Fruit fly (Drosophila melanogaster) whole organism, embryonic: ENCODE results near the gene CG7378.
A peak's percentile ranks its signal among the peaks of the same experiment; 100 is the strongest.

Source experiments
- CG10267 ChIP-seq: fragments of 200-800 bp; sonication (Bioruptor generic); optimal IDR thresholded peaks from 2 replicates; lab custom pipeline; 2018; ENCODE audit warnings: missing biosample characterization, mild to moderate bottlenecking, missing genetic modification characterization, moderate library complexity
- CG10543 ChIP-seq: fragments of 200-800 bp; sonication (Bioruptor generic); optimal IDR thresholded peaks from 3 replicates; lab custom pipeline; 2017; ENCODE audit warnings: missing biosample characterization, mild to moderate bottlenecking, missing genetic modification characterization, moderate library complexity
- CG10979 ChIP-seq: fragments of 200-800 bp; sonication (Bioruptor generic); optimal IDR thresholded peaks from 2 replicates; lab custom pipeline; 2018; ENCODE audit warnings: missing biosample characterization, mild to moderate bottlenecking, missing genetic modification characterization, moderate library complexity
- CG11504 ChIP-seq: fragments of 200-800 bp; sonication (Bioruptor generic); optimal IDR thresholded peaks from 3 replicates; lab custom pipeline; 2019; ENCODE audit warnings: missing biosample characterization, mild to moderate bottlenecking, missing genetic modification characterization, moderate library complexity
- CG13424 ChIP-seq: fragments of 200-800 bp; sonication (Bioruptor generic); optimal IDR thresholded peaks from 2 replicates; lab custom pipeline; 2019; ENCODE audit warnings: missing biosample characterization, mild to moderate bottlenecking, missing genetic modification characterization, moderate library complexity
- CG14710 ChIP-seq: fragments of 200-800 bp; sonication (Bioruptor generic); optimal IDR thresholded peaks from 3 replicates; lab custom pipeline; 2019; ENCODE audit warnings: missing biosample characterization, mild to moderate bottlenecking, missing genetic modification characterization, moderate library complexity
- CG15269 ChIP-seq: fragments of 200-800 bp; sonication (Bioruptor generic); optimal IDR thresholded peaks from 2 replicates; lab custom pipeline; 2018; ENCODE audit warnings: missing biosample characterization, mild to moderate bottlenecking, missing genetic modification characterization, moderate library complexity
- CG15479 ChIP-seq: fragments of 200-800 bp; sonication (Bioruptor generic); optimal IDR thresholded peaks from 3 replicates; lab custom pipeline; 2019; ENCODE audit warnings: missing biosample characterization, mild to moderate bottlenecking, missing genetic modification characterization, moderate library complexity
- CG15601 ChIP-seq: fragments of 200-800 bp; sonication (Bioruptor generic); optimal IDR thresholded peaks from 3 replicates; lab custom pipeline; 2019; ENCODE audit warnings: missing biosample characterization, mild to moderate bottlenecking, missing genetic modification characterization, moderate library complexity
- CG15696 ChIP-seq: fragments of 200-800 bp; sonication (Bioruptor generic); optimal IDR thresholded peaks from 2 replicates; lab custom pipeline; 2019; ENCODE audit warnings: missing biosample characterization, mild to moderate bottlenecking, missing genetic modification characterization, moderate library complexity
- CG17361 ChIP-seq: fragments of 200-800 bp; sonication (Bioruptor generic); IDR thresholded peaks from 3 replicates; pipeline ENCODE4 v1.3.6; 2022; ENCODE audit warnings: missing biosample characterization, missing genetic modification characterization
- CG17829 ChIP-seq: fragments of 200-800 bp; optimal IDR thresholded peaks from 2 replicates; lab custom pipeline; 2019; ENCODE audit warnings: missing biosample characterization, mild to moderate bottlenecking, missing genetic modification characterization, moderate library complexity
- CG2678 ChIP-seq: fragments of 200-800 bp; sonication (Bioruptor generic); optimal IDR thresholded peaks from 3 replicates; lab custom pipeline; 2019; ENCODE audit warnings: missing biosample characterization, mild to moderate bottlenecking, missing genetic modification characterization, moderate library complexity
- CG2712 ChIP-seq: fragments of 200-800 bp; optimal IDR thresholded peaks from 3 replicates; lab custom pipeline; 2019; ENCODE audit warnings: missing biosample characterization, mild to moderate bottlenecking, missing genetic modification characterization, moderate library complexity
- CG31441 ChIP-seq: fragments of 200-800 bp; sonication (Bioruptor generic); IDR thresholded peaks from 2 replicates; pipeline ENCODE4 v1.3.6; 2022; ENCODE audit warnings: missing biosample characterization, missing genetic modification characterization
- CG5180 ChIP-seq: fragments of 200-800 bp; sonication (Bioruptor generic); optimal IDR thresholded peaks from 3 replicates; lab custom pipeline; 2017; ENCODE audit warnings: missing biosample characterization, missing genetic modification characterization, mild to moderate bottlenecking, moderate library complexity, missing genetic modification reagents
- CG6689 ChIP-seq: fragments of 200-800 bp; sonication (Bioruptor generic); IDR thresholded peaks from 2 replicates; pipeline ENCODE4 v1.3.6; 2022; ENCODE audit warnings: missing biosample characterization, missing genetic modification characterization
- CG7839 ChIP-seq: fragments of 200-800 bp; sonication (Bioruptor generic); optimal IDR thresholded peaks from 3 replicates; lab custom pipeline; 2018; ENCODE audit warnings: missing biosample characterization, mild to moderate bottlenecking, missing genetic modification characterization, moderate library complexity
- CG7987 ChIP-seq: fragments of 200-800 bp; sonication (Bioruptor generic); optimal IDR thresholded peaks from 2 replicates; lab custom pipeline; 2018; ENCODE audit warnings: missing biosample characterization, mild to moderate bottlenecking, missing genetic modification characterization, moderate library complexity
- CG8924 ChIP-seq: fragments of 200-800 bp; optimal IDR thresholded peaks from 3 replicates; lab custom pipeline; 2019; ENCODE audit warnings: missing biosample characterization, mild to moderate bottlenecking, missing genetic modification characterization, moderate library complexity
- CG9727 ChIP-seq: fragments of 200-800 bp; sonication (Bioruptor generic); optimal IDR thresholded peaks from 3 replicates; lab custom pipeline; 2017; ENCODE audit warnings: missing biosample characterization, mild to moderate bottlenecking, missing genetic modification characterization
- CoRest ChIP-seq: fragments of 200-800 bp; sonication (Bioruptor generic); optimal IDR thresholded peaks from 3 replicates; lab custom pipeline; 2018; ENCODE audit warnings: missing biosample characterization, mild to moderate bottlenecking, missing genetic modification characterization, moderate library complexity
- D19A ChIP-seq: fragments of 200-800 bp; optimal IDR thresholded peaks from 3 replicates; lab custom pipeline; 2019; ENCODE audit warnings: missing biosample characterization, mild to moderate bottlenecking, missing genetic modification characterization, moderate library complexity
- Drgx ChIP-seq: fragments of 200-800 bp; sonication (Bioruptor generic); IDR thresholded peaks from 2 replicates; pipeline ENCODE4 v1.3.6; 2022; ENCODE audit warnings: missing biosample characterization, missing genetic modification characterization
- Ets65A ChIP-seq: fragments of 200-800 bp; sonication (Bioruptor generic); peaks from one replicate; lab custom pipeline; 2016; ENCODE audit warnings: missing biosample characterization, missing genetic modification characterization
- HLH4C ChIP-seq: fragments of 200-800 bp; sonication (Bioruptor generic); IDR thresholded peaks from 3 replicates; pipeline ENCODE4 v1.3.6; 2022; ENCODE audit warnings: missing biosample characterization, missing genetic modification characterization; ENCODE audit not compliant: partially characterized antibody
- Oli ChIP-seq: fragments of 200-800 bp; sonication (Bioruptor generic); optimal IDR thresholded peaks from 2 replicates; lab custom pipeline; 2018; ENCODE audit warnings: missing biosample characterization, mild to moderate bottlenecking, missing genetic modification characterization, moderate library complexity
- Sox100B ChIP-seq: fragments of 200-800 bp; sonication (Bioruptor generic); optimal IDR thresholded peaks from 3 replicates; lab custom pipeline; 2018; ENCODE audit warnings: missing biosample characterization, mild to moderate bottlenecking, missing genetic modification characterization
- Spps ChIP-seq: fragments of 200-800 bp; sonication (Bioruptor generic); optimal IDR thresholded peaks from 2 replicates; lab custom pipeline; 2018; ENCODE audit warnings: missing biosample characterization, mild to moderate bottlenecking, missing genetic modification characterization
- Sry-δ ChIP-seq: fragments of 200-800 bp; sonication (Bioruptor generic); optimal IDR thresholded peaks from 2 replicates; lab custom pipeline; 2016; ENCODE audit warnings: missing biosample characterization, missing genetic modification characterization
- ash1 ChIP-seq: fragments of 200-800 bp; sonication (Bioruptor generic); optimal IDR thresholded peaks from 2 replicates; lab custom pipeline; 2018; ENCODE audit warnings: missing biosample characterization, mild to moderate bottlenecking, missing genetic modification characterization
- bsh ChIP-seq, 2 experiments: fragments of 200-800 bp; sonication (Bioruptor generic); optimal IDR thresholded peaks; 2 replicates each; lab custom pipeline; 2017 to 2018; ENCODE audit warnings: mild to moderate bottlenecking in 2 of 2, missing biosample characterization in 2 of 2, missing genetic modification characterization in 2 of 2, moderate library complexity in 1 of 2
- dmrt11E ChIP-seq: fragments of 200-800 bp; sonication (Bioruptor generic); optimal IDR thresholded peaks from 3 replicates; lab custom pipeline; 2018; ENCODE audit warnings: missing biosample characterization, mild to moderate bottlenecking, missing genetic modification characterization, moderate library complexity
- dmrt99B ChIP-seq: fragments of 200-800 bp; sonication (Bioruptor generic); optimal IDR thresholded peaks from 2 replicates; lab custom pipeline; 2018; ENCODE audit warnings: missing biosample characterization, mild to moderate bottlenecking, missing genetic modification characterization, moderate library complexity
- fru ChIP-seq: fragments of >200 bp; optimal IDR thresholded peaks from 2 replicates; lab custom pipeline; 2017
- gem ChIP-seq: fragments of 200-800 bp; sonication (Bioruptor generic); optimal IDR thresholded peaks from 2 replicates; lab custom pipeline; 2019; ENCODE audit warnings: missing biosample characterization, mild to moderate bottlenecking, missing genetic modification characterization, moderate library complexity
- grau ChIP-seq: fragments of 200-800 bp; optimal IDR thresholded peaks from 3 replicates; lab custom pipeline; 2019; ENCODE audit warnings: missing biosample characterization, mild to moderate bottlenecking, missing genetic modification characterization, moderate library complexity
- kah ChIP-seq: fragments of 200-800 bp; sonication (Bioruptor generic); optimal IDR thresholded peaks from 2 replicates; lab custom pipeline; 2018; ENCODE audit warnings: missing biosample characterization, mild to moderate bottlenecking, missing genetic modification characterization
- lola ChIP-seq, 3 experiments: fragments of >200 bp in 2 of 3; fragments of 200-800 bp in 1 of 3; sonication (Bioruptor generic) in 1 of 3; optimal IDR thresholded peaks; 2 replicates each; lab custom pipeline; 2017 to 2019; ENCODE audit warnings: missing biosample characterization in 3 of 3, missing genetic modification characterization in 3 of 3, mild to moderate bottlenecking in 1 of 3, moderate library complexity in 1 of 3
- nmo ChIP-seq: fragments of 200-800 bp; sonication (Bioruptor generic); optimal IDR thresholded peaks from 2 replicates; lab custom pipeline; 2018; ENCODE audit warnings: missing biosample characterization, mild to moderate bottlenecking, missing genetic modification characterization, moderate library complexity
- nom ChIP-seq: fragments of 200-800 bp; sonication (Bioruptor generic); optimal IDR thresholded peaks from 2 replicates; lab custom pipeline; 2017; ENCODE audit warnings: missing biosample characterization, missing genetic modification characterization, mild to moderate bottlenecking, moderate library complexity, missing genetic modification reagents
- phol ChIP-seq: fragments of 200-800 bp; sonication (Bioruptor generic); optimal IDR thresholded peaks from 3 replicates; lab custom pipeline; 2018; ENCODE audit warnings: missing biosample characterization, mild to moderate bottlenecking, missing genetic modification characterization, moderate library complexity
- prd ChIP-seq, 3 experiments: fragments of >200 bp in 2 of 3; fragments of 200-800 bp in 1 of 3; sonication (Bioruptor generic) in 1 of 3; optimal IDR thresholded peaks in 2 of 3; IDR thresholded peaks in 1 of 3; 2 replicates in 2 of 3; 3 replicates in 1 of 3; pipeline versions ENCODE4 v1.3.6 to Lab custom; 2017 to 2022; ENCODE audit warnings: missing biosample characterization in 1 of 3, missing genetic modification characterization in 1 of 3
- row ChIP-seq: fragments of 200-800 bp; sonication (Bioruptor generic); IDR thresholded peaks from 3 replicates; pipeline ENCODE4 v1.3.6; 2022; ENCODE audit warnings: missing biosample characterization, missing genetic modification characterization
- sens ChIP-seq: fragments of 200-800 bp; sonication (Bioruptor generic); peaks from one replicate; lab custom pipeline; 2016; ENCODE audit warnings: missing biosample characterization, missing genetic modification characterization
- stc ChIP-seq: fragments of 200-800 bp; sonication (Bioruptor generic); IDR thresholded peaks from 2 replicates; pipeline ENCODE4 v1.3.6; 2022; ENCODE audit warnings: missing biosample characterization, missing genetic modification characterization
- ttk ChIP-seq: fragments of 200-800 bp; sonication (Bioruptor generic); IDR thresholded peaks from 2 replicates; pipeline ENCODE4 v2.1.2; 2022; ENCODE audit warnings: missing biosample characterization, missing genetic modification characterization
- zen ChIP-seq: fragments of 200-800 bp; sonication (Bioruptor generic); optimal IDR thresholded peaks from 3 replicates; lab custom pipeline; 2018; ENCODE audit warnings: missing biosample characterization, mild to moderate bottlenecking, missing genetic modification characterization, moderate library complexity

CG7378 gene

dm6 chrX:18928608-18929059, 28.4 kb downstream of the CG7378 start:
- TF ChIP-seq D19A (tag; lab: Kevin White, UChicago) = peak; percentile 11
- peak; percentile 43 for TF ChIP-seq gem (tag; lab: Kevin White, UChicago)
- peak; percentile 23 for TF ChIP-seq CG2678 (tag; lab: Kevin White, UChicago)
- no peak for TF ChIP-seq Spps (tag; lab: Kevin White, UChicago)
- peak; percentile 38 for TF ChIP-seq CG13424 (tag; lab: Kevin White, UChicago)
- TF ChIP-seq CG7839 (tag; lab: Kevin White, UChicago) = peak; percentile 34
- TF ChIP-seq dmrt11E (tag; lab: Kevin White, UChicago) = peak; percentile 32
- TF ChIP-seq Drgx (GFP tag; lab: Robert Waterston, UW) = peak; percentile 77
- no peak for TF ChIP-seq CG5180 (GFP tag; lab: Kevin White, UChicago)
- peak; percentile 52 for TF ChIP-seq CG11504 (tag; lab: Kevin White, UChicago)
- no peak for TF ChIP-seq kah (GFP tag; lab: Kevin White, UChicago)
- TF ChIP-seq CG8924 (tag; lab: Kevin White, UChicago) = peak; percentile 23
- TF ChIP-seq CG2712 (tag; lab: Kevin White, UChicago) = peak; percentile 47
- TF ChIP-seq dmrt99B (tag; lab: Kevin White, UChicago) = peak; percentile 43
- TF ChIP-seq row (GFP tag; lab: Robert Waterston, UW) = 0 out of 3 replicates have a peak, but pooled peaks have one; percentile 19
- TF ChIP-seq prd (optimal IDR thresholded peaks at IDR 0.05; lab: Kevin White, UChicago) = no peak
- TF ChIP-seq prd (GFP tag; IDR thresholded peaks at IDR 0.05; lab: Robert Waterston, UW) = peak; percentile 39; the same call in 2 of the 3 replicates
- TF ChIP-seq CG15696 (tag; lab: Kevin White, UChicago) = peak; percentile 60
- TF ChIP-seq sens (GFP tag; lab: Kevin White, UChicago) = peak; percentile 70
- no peak for TF ChIP-seq ttk (GFP tag; lab: Robert Waterston, UW)
- peak; percentile 42 for TF ChIP-seq CG9727 (GFP tag; lab: Kevin White, UChicago)
- TF ChIP-seq Ets65A = peak; percentile 25
- TF ChIP-seq stc = no peak
- TF ChIP-seq phol (tag; lab: Kevin White, UChicago) = peak; percentile 37
- TF ChIP-seq Sox100B (GFP tag; lab: Kevin White, UChicago) = peak; percentile 23
- TF ChIP-seq Sry-δ (GFP tag; lab: Kevin White, UChicago) = no peak
- TF ChIP-seq nom = peak; percentile 44
- TF ChIP-seq CG10543 = no peak
- peak; percentile 39 for TF ChIP-seq CG10979 (tag; lab: Kevin White, UChicago)
- peak; percentile 30 for TF ChIP-seq Oli
- TF ChIP-seq CG31441 (GFP tag; lab: Robert Waterston, UW) = peak; percentile 43; the same call in 1 of the 2 replicates
- TF ChIP-seq CG10267 = peak; percentile 7
- TF ChIP-seq lola (GFP tag; optimal IDR thresholded peaks at IDR 0.05; lab: Kevin White, UChicago) = peak in 1 of 3 experiments; percentile 49
- TF ChIP-seq ash1 (GFP tag; lab: Kevin White, UChicago) = no peak
- TF ChIP-seq CG17829 (tag; lab: Kevin White, UChicago) = peak; percentile 13
- TF ChIP-seq CoRest (tag; lab: Kevin White, UChicago) = peak; percentile 36
- peak; percentile 52 for TF ChIP-seq CG17361 (GFP tag; lab: Robert Waterston, UW)
- peak in 1 of 2 experiments; percentile 57 for TF ChIP-seq bsh (GFP tag; optimal IDR thresholded peaks at IDR 0.05; lab: Kevin White, UChicago)
- peak; percentile 81 for TF ChIP-seq grau (tag; lab: Kevin White, UChicago)
- TF ChIP-seq CG14710 (tag; lab: Kevin White, UChicago) = peak; percentile 45
- no peak for TF ChIP-seq CG15269 (tag; lab: Kevin White, UChicago)
- TF ChIP-seq HLH4C = no peak
- TF ChIP-seq CG15479 (GFP tag; lab: Kevin White, UChicago) = peak; percentile 14
- TF ChIP-seq CG15601 (tag; lab: Kevin White, UChicago) = peak; percentile 14
- TF ChIP-seq zen (tag; lab: Kevin White, UChicago) = peak; percentile 6
- TF ChIP-seq CG6689 (GFP tag; lab: Robert Waterston, UW) = 0 out of 2 replicates have a peak, but pooled peaks have one; percentile 26
- no peak for TF ChIP-seq CG7987 (GFP tag; lab: Kevin White, UChicago)
- peak; percentile 33 for TF ChIP-seq nmo (GFP tag; lab: Kevin White, UChicago)
- no peak for TF ChIP-seq fru (lab: Kevin White, UChicago)
